Worm (Caenorhabditis elegans): ENCODE results near the gene sri-31.

sri-31 gene

DNA sequence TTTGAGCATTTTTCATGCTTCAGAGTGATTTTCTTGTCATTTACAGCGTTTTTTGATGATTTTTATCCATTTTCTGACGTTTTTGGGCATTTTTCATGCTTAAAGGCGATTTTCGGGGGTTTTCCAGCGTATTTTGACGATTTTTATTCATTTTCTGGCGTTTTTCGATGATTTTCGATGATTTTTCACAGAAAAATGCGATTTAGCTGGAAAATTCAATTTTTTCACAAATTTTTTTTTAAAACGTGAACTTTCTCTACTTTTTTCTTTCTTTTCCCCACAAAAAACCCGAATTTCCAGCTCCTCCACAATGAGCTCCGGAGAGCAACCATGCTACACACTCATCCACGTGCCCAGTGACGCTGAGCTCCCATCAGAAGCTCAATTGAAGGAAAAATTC is 27.7 kb downstream of the sri-31 start, which contains the start of gene copb-1:
Gene copb-1, plus strand, starts transcription at position 301 of the 400 bp plus-strand sequence.
- no peak for TF ChIP-seq nhr-11 (tag; optimal IDR thresholded peaks at IDR 0.05)

DNA sequence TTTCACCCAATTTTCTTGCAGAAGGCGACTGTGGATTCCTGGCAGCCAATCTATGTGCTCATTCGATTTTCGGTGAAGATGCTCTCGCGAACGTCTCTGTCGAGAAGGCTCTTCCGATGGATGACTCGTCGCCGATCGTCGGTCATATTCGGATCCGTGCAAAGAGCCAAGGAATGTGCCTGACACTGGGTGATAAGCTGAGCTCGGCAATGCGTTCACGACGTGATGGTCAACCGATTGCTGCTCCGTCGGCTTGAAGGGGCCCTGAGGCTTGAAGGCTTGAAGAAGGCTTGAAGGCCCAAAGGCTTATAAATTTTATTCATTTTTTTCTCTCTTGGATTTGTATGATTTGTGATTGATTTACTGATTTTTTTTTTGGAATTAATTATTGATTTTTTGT is 36.3 kb downstream of the sri-31 start:
- no peak for TF ChIP-seq ztf-11 (tag; optimal IDR thresholded peaks at IDR 0.05)

DNA sequence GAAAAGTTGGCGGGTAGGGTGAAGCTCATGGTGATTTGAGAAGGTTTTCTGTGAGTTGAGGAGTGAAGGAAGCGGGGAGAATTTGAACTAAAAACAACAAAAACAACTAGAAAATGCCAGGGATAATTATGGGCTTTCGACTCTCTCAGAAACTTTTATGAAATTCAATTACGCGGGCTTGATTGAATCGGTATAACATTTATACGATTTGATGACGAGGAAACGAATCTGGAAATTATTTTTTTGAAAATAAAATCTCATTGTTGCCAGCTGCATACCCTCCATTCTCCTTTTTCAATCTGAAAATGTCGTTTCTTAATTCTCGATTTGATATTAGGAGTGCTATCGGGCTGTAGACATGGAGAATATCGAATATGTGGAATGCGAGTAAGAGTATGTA is 40.5 kb downstream of the sri-31 start, which contains the start of gene srg-21:
Gene srg-21, minus strand, starts transcription at position 101 of the 400 bp plus-strand sequence.
- TF ChIP-seq nhr-6 (tag; optimal IDR thresholded peaks at IDR 0.05): no peak
- no peak for TF ChIP-seq nhr-77 (tag; optimal IDR thresholded peaks at IDR 0.05)
- no peak for TF ChIP-seq unc-39 (tag; optimal IDR thresholded peaks at IDR 0.05)
- no peak for TF ChIP-seq ama-1 (optimal IDR thresholded peaks at IDR 0.05)
- TF ChIP-seq gmeb-1 (tag; optimal IDR thresholded peaks at IDR 0.05): no peak
- TF ChIP-seq nhr-23 (tag; optimal IDR thresholded peaks at IDR 0.05): no peak
- no peak for TF ChIP-seq sma-9 (GFP tag; optimal IDR thresholded peaks at IDR 0.05)
- TF ChIP-seq sma-9 (tag; optimal IDR thresholded peaks at IDR 0.05): no peak
- no peak for TF ChIP-seq ztf-11 (tag; optimal IDR thresholded peaks at IDR 0.05)
- no peak for TF ChIP-seq nhr-129 (tag; optimal IDR thresholded peaks at IDR 0.05)
- no peak for TF ChIP-seq nhr-12 (tag; optimal IDR thresholded peaks at IDR 0.05)
- TF ChIP-seq fos-1 (tag; optimal IDR thresholded peaks at IDR 0.05): no peak
- TF ChIP-seq elt-1 (tag; optimal IDR thresholded peaks at IDR 0.05): no peak
- TF ChIP-seq mab-5 (tag; optimal IDR thresholded peaks at IDR 0.05): no peak
- no peak for TF ChIP-seq lsy-2 (tag; optimal IDR thresholded peaks at IDR 0.05)
- TF ChIP-seq unc-62 (GFP tag; optimal IDR thresholded peaks at IDR 0.05): no peak
- no peak for TF ChIP-seq lin-39 (tag; optimal IDR thresholded peaks at IDR 0.05)
- no peak for TF ChIP-seq ztf-4 (tag; optimal IDR thresholded peaks at IDR 0.05)
- no peak for TF ChIP-seq ceh-82 (tag; optimal IDR thresholded peaks at IDR 0.05)
- TF ChIP-seq nhr-11 (tag; optimal IDR thresholded peaks at IDR 0.05): no peak
- no peak for TF ChIP-seq egl-27 (tag; optimal IDR thresholded peaks at IDR 0.05)

DNA sequence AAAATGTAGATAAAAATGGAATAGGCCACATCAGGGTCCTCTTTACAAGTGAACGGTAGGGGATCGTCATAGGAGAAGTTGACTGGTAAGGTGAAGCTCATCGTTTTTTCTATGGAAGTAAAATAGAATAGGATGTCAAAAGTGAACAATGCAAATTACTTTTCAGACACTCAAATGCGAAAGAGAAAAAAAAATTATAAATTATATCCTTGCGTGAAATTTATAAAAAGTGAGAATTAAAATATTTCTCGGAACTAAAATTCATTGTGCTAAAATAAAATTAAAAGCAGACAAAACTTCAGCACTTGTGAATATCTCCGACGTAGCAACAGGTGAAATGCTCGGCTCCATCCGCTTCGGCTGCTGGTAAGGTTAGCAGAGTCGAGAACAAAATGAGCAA is 42.5 kb downstream of the sri-31 start, which contains the start of gene srg-22:
Gene srg-22, minus strand, starts transcription at position 101 of the 400 bp plus-strand sequence.
- no peak for TF ChIP-seq C34F6.9 (tag; optimal IDR thresholded peaks at IDR 0.05)
- TF ChIP-seq ztf-11 (tag; optimal IDR thresholded peaks at IDR 0.05): no peak
- no peak for TF ChIP-seq nhr-77 (tag; optimal IDR thresholded peaks at IDR 0.05)
- no peak for TF ChIP-seq nhr-10 (tag; optimal IDR thresholded peaks at IDR 0.05)
- TF ChIP-seq mdl-1 (tag; optimal IDR thresholded peaks at IDR 0.05): no peak
- TF ChIP-seq blmp-1 (tag; optimal IDR thresholded peaks at IDR 0.05; ENCODE audit: insufficient read depth): no peak
- no peak for TF ChIP-seq fos-1 (tag; optimal IDR thresholded peaks at IDR 0.05)
- TF ChIP-seq ama-1 (optimal IDR thresholded peaks at IDR 0.05): no peak
- no peak for TF ChIP-seq lsy-2 (tag; optimal IDR thresholded peaks at IDR 0.05)

DNA sequence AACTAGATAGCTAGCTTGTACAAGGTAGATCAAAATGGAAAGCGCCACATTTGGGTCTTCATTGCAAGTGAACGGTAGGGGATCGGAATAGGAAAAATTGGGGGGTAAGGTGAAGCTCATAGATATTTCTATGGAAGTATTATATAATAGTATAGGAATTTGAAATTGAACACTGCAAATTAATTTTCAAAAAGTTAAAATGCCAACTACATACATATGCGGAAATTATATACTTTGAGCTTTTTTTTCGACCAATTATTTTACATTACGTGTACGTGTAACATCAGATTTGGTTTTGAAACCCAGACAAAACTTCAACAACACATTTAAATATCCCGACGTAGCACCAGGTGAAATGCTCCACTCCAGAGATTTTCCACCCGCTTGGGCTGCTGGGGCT is 45.3 kb downstream of the sri-31 start, which contains the start of gene srg-23:
Gene srg-23, minus strand, starts transcription at position 101 of the 400 bp plus-strand sequence.
- TF ChIP-seq ztf-11 (tag; optimal IDR thresholded peaks at IDR 0.05): no peak
- TF ChIP-seq egl-27 (tag; optimal IDR thresholded peaks at IDR 0.05): no peak
- TF ChIP-seq F13H6.1 (tag; optimal IDR thresholded peaks at IDR 0.05): no peak
- no peak for TF ChIP-seq unc-62 (GFP tag; optimal IDR thresholded peaks at IDR 0.05)
- no peak for TF ChIP-seq gmeb-1 (tag; optimal IDR thresholded peaks at IDR 0.05)
- TF ChIP-seq mdl-1 (tag; optimal IDR thresholded peaks at IDR 0.05): no peak
- no peak for TF ChIP-seq nhr-10 (tag; optimal IDR thresholded peaks at IDR 0.05)
- TF ChIP-seq ztf-1 (GFP tag; conservative IDR thresholded peaks at IDR 0.05): no peak
- no peak for TF ChIP-seq fos-1 (tag; optimal IDR thresholded peaks at IDR 0.05)
- TF ChIP-seq unc-55 (GFP tag; optimal IDR thresholded peaks at IDR 0.05): no peak
- no peak for TF ChIP-seq mbf-1 (tag; optimal IDR thresholded peaks at IDR 0.05)
- TF ChIP-seq nhr-6 (tag; optimal IDR thresholded peaks at IDR 0.05): no peak
- no peak for TF ChIP-seq lin-39 (tag; optimal IDR thresholded peaks at IDR 0.05)
- TF ChIP-seq nhr-23 (tag; optimal IDR thresholded peaks at IDR 0.05): no peak
- TF ChIP-seq crh-2 (tag; optimal IDR thresholded peaks at IDR 0.05): no peak
- no peak for TF ChIP-seq Y55F3AM.14 (GFP tag; optimal IDR thresholded peaks at IDR 0.05)
- TF ChIP-seq nhr-21 (tag; optimal IDR thresholded peaks at IDR 0.05): no peak
- no peak for TF ChIP-seq elt-1 (tag; optimal IDR thresholded peaks at IDR 0.05)

DNA sequence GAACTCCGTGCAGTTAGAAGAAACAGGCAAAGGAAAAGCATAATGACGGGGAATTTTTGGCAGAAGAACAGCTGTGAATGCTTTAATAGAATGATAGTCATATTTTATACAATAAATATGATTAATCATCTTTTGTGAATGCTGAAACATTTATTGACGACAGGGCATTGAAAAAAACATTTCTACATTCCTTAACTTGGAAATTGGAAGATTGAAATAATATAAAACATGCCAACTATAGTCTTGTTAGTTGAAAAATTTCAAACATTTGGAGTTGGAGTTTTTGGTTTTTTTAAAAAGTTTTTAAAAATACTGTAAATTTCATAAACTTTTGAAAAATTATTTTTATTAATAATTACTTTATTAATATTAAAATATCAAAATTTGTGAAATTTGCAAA is 46.1 kb downstream of the sri-31 start, which contains the start of gene Y25C1A.14:
Gene Y25C1A.14, minus strand, starts transcription at position 101 of the 400 bp plus-strand sequence.
- TF ChIP-seq egl-27 (tag; optimal IDR thresholded peaks at IDR 0.05) (no peak), lin-39 (tag; optimal IDR thresholded peaks at IDR 0.05) (no peak), ZK546.5 (tag; optimal IDR thresholded peaks at IDR 0.05) (no peak), mbf-1 (tag; optimal IDR thresholded peaks at IDR 0.05) (no peak), sem-4 (tag; optimal IDR thresholded peaks at IDR 0.05) (no peak), ztf-1 (GFP tag; conservative IDR thresholded peaks at IDR 0.05) (no peak), gmeb-1 (tag; optimal IDR thresholded peaks at IDR 0.05) (no peak), lsy-2 (tag; optimal IDR thresholded peaks at IDR 0.05) (no peak), peb-1 (tag; optimal IDR thresholded peaks at IDR 0.05) (no peak), snpc-4 (tag; optimal IDR thresholded peaks at IDR 0.05) (no peak), lin-13 (GFP tag; optimal IDR thresholded peaks at IDR 0.05) (no peak), F13H6.1 (tag; optimal IDR thresholded peaks at IDR 0.05) (no peak), nhr-12 (tag; optimal IDR thresholded peaks at IDR 0.05) (no peak), nhr-25 (tag; optimal IDR thresholded peaks at IDR 0.05) (no peak), fos-1 (tag; optimal IDR thresholded peaks at IDR 0.05) (no peak), sma-3 (GFP tag; optimal IDR thresholded peaks at IDR 0.05) (no peak)
